Worm (Caenorhabditis elegans): ENCODE results near the gene Y43F8C.3.

DNA sequence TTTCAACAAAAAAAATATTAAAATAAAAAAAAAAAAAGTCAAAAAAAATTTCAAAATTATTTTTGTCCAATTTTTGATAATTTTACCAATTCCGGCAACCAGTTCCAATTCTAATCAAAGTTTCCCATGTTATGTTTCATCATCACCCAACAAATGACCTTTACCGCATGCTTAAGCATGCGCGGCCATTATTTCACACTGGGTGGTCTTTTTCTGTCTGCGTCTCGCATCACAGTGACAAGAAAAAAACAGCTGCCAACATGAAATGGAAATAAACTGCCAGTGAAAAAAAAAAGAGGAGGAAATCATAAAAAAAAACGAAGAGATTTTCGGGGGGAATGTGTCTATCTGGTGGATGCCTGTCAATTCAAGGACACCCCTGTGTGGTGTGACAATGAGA lies 43.9 kb upstream of the Y43F8C.3 start:
- TF ChIP-seq ets-4 (GFP tag; optimal IDR thresholded peaks at IDR 0.05) (no peak), nfyb-1 (GFP tag; IDR thresholded peaks at IDR 0.05) (no peak), dpl-1 (GFP tag; optimal IDR thresholded peaks at IDR 0.05) (no peak), lin-35 (GFP tag; optimal IDR thresholded peaks at IDR 0.05) (no peak), snpc-1.1 (tag; optimal IDR thresholded peaks at IDR 0.05; ENCODE audit: insufficient read depth) (no peak), hlh-26 (GFP tag; conservative IDR thresholded peaks at IDR 0.05) (no peak), K11D2.4 (GFP tag; IDR thresholded peaks at IDR 0.05) (no peak), xnd-1 (tag; optimal IDR thresholded peaks at IDR 0.05) (no peak), ceh-58 (GFP tag; IDR thresholded peaks at IDR 0.05) (no peak), Y53G8AR.9 (GFP tag; conservative IDR thresholded peaks at IDR 0.05) (no peak), unc-130 (GFP tag; optimal IDR thresholded peaks at IDR 0.05) (no peak)
